Worm (Caenorhabditis elegans) whole organism, L4 larva: Measurements from ENCODE around the gene K08E7.6.

Source experiments
- F10B5.3 ChIP-seq: sonication (generic microtip); optimal IDR thresholded peaks from 2 replicates; lab custom pipeline; 2016; ENCODE audit warnings: mild to moderate bottlenecking, missing genetic modification characterization, missing compliant biosample characterization
- F49E8.2 ChIP-seq: sonication (generic microtip); optimal IDR thresholded peaks from 2 replicates; lab custom pipeline; 2016; ENCODE audit warnings: missing compliant biosample characterization, mild to moderate bottlenecking, missing genetic modification characterization, borderline replicate concordance
- T20F7.1 ChIP-seq: fragments of 200-800 bp; sonication (Bioruptor generic); optimal IDR thresholded peaks from 2 replicates; lab custom pipeline; 2018; ENCODE audit warnings: mild to moderate bottlenecking, missing genetic modification characterization, missing compliant biosample characterization
- aly-2 ChIP-seq: sonication (generic microtip); optimal IDR thresholded peaks from 2 replicates; lab custom pipeline; 2018; ENCODE audit warnings: missing biosample characterization, missing genetic modification characterization
- ceh-62 ChIP-seq: sonication (generic microtip); optimal IDR thresholded peaks from 2 replicates; lab custom pipeline; 2017; ENCODE audit warnings: missing biosample characterization, missing genetic modification characterization
- ces-1 ChIP-seq: fragments of 150-350 bp; sonication (generic microtip); optimal IDR thresholded peaks from 4 replicates; lab custom pipeline; 2014; ENCODE audit warnings: missing biosample characterization, missing genetic modification reagents, missing genetic modification characterization
- daf-16 ChIP-seq, 3 experiments: sonication (generic microtip); optimal IDR thresholded peaks; 2 replicates each; lab custom pipeline; 2016 to 2017; ENCODE audit warnings: missing genetic modification characterization in 3 of 3, missing genetic modification reagents in 3 of 3, mild to moderate bottlenecking in 2 of 3, missing compliant biosample characterization in 2 of 3, missing biosample characterization in 1 of 3, moderate library complexity in 1 of 3
- daf-19 ChIP-seq: fragments of 200-800 bp; sonication (Bioruptor generic); conservative IDR thresholded peaks from 2 replicates; pipeline ENCODE4 v1.3.6; 2022; ENCODE audit warnings: missing genetic modification characterization, missing compliant biosample characterization
- dpl-1 ChIP-seq: fragments of 150-350 bp; optimal IDR thresholded peaks from 2 replicates; lab custom pipeline; 2014; ENCODE audit warnings: missing biosample characterization, missing genetic modification reagents, missing genetic modification characterization
- egl-43 ChIP-seq: fragments of 200-800 bp; sonication (Bioruptor generic); IDR thresholded peaks from 2 replicates; pipeline ENCODE4 v1.3.6; 2022; ENCODE audit warnings: missing genetic modification reagents, missing genetic modification characterization, missing compliant biosample characterization
- hlh-11 ChIP-seq: fragments of 200-800 bp; sonication (Bioruptor generic); optimal IDR thresholded peaks from 2 replicates; lab custom pipeline; 2018; ENCODE audit warnings: mild to moderate bottlenecking, missing genetic modification characterization, missing compliant biosample characterization
- lin-1 ChIP-seq: fragments of 200-800 bp; sonication (Bioruptor generic); IDR thresholded peaks from 2 replicates; pipeline ENCODE4 v1.3.6; 2022; ENCODE audit warnings: missing genetic modification reagents, missing genetic modification characterization, missing compliant biosample characterization
- lin-15B ChIP-seq: fragments of 150-350 bp; sonication (generic microtip); optimal IDR thresholded peaks from 3 replicates; lab custom pipeline; 2014; ENCODE audit warnings: missing biosample characterization, missing genetic modification characterization
- lin-39 ChIP-seq: fragments of 150-350 bp; optimal IDR thresholded peaks from 2 replicates; lab custom pipeline; 2014; ENCODE audit warnings: missing biosample characterization, missing genetic modification reagents, missing genetic modification characterization
- madf-9 ChIP-seq: fragments of 200-800 bp; sonication (Bioruptor generic); conservative IDR thresholded peaks from 2 replicates; pipeline ENCODE4 v1.3.6; 2022; ENCODE audit warnings: missing genetic modification reagents, missing genetic modification characterization, missing compliant biosample characterization
- mdl-1 ChIP-seq, 2 experiments: fragments of 150-350 bp in 1 of 2; sonication (generic microtip) in 1 of 2; optimal IDR thresholded peaks; 2 replicates each; lab custom pipeline; 2014 to 2017; ENCODE audit warnings: missing biosample characterization in 2 of 2, missing genetic modification characterization in 2 of 2
- mep-1 ChIP-seq: fragments of 150-350 bp; sonication (generic microtip); optimal IDR thresholded peaks from 3 replicates; lab custom pipeline; 2014; ENCODE audit warnings: missing biosample characterization, missing genetic modification characterization
- mes-2 ChIP-seq: sonication (generic microtip); optimal IDR thresholded peaks from 2 replicates; lab custom pipeline; 2016; ENCODE audit warnings: missing genotype, mild to moderate bottlenecking, missing genetic modification characterization, missing compliant biosample characterization; ENCODE audit not compliant: poor library complexity, severe bottlenecking
- mxl-3 ChIP-seq: fragments of 200-800 bp; sonication (Bioruptor generic); optimal IDR thresholded peaks from 2 replicates; lab custom pipeline; 2018; ENCODE audit warnings: mild to moderate bottlenecking, missing genetic modification characterization, missing compliant biosample characterization
- nhr-10 ChIP-seq: fragments of 150-350 bp; optimal IDR thresholded peaks from 2 replicates; lab custom pipeline; 2014; ENCODE audit warnings: missing biosample characterization, missing genetic modification characterization
- nhr-237 ChIP-seq: sonication (generic microtip); optimal IDR thresholded peaks from 2 replicates; lab custom pipeline; 2017; ENCODE audit warnings: missing biosample characterization, missing genetic modification characterization
- nhr-28 ChIP-seq: fragments of 150-350 bp; optimal IDR thresholded peaks from 2 replicates; lab custom pipeline; 2014; ENCODE audit warnings: missing biosample characterization, missing genetic modification characterization
- nhr-42 ChIP-seq: fragments of 200-800 bp; sonication (Bioruptor generic); IDR thresholded peaks from 2 replicates; pipeline ENCODE4 v1.3.6; 2022; ENCODE audit warnings: missing genetic modification characterization, missing compliant biosample characterization
- nhr-77 ChIP-seq: fragments of 150-350 bp; optimal IDR thresholded peaks from 2 replicates; lab custom pipeline; 2014; ENCODE audit warnings: missing biosample characterization, missing genetic modification characterization
- php-3 ChIP-seq: fragments of 200-800 bp; sonication (Bioruptor generic); IDR thresholded peaks from 2 replicates; pipeline ENCODE4 v1.3.6; 2022; ENCODE audit warnings: missing genetic modification reagents, missing genetic modification characterization, missing compliant biosample characterization
- skn-1 ChIP-seq: fragments of 150-350 bp; optimal IDR thresholded peaks from 2 replicates; lab custom pipeline; 2014; ENCODE audit warnings: missing biosample characterization, missing genetic modification characterization
- snpc-1.2 ChIP-seq: fragments of 200-800 bp; sonication (Bioruptor generic); IDR thresholded peaks from 2 replicates; pipeline ENCODE4 v1.3.6; 2022; ENCODE audit warnings: missing genetic modification reagents, missing genetic modification characterization, missing compliant biosample characterization
- snpc-4 ChIP-seq: fragments of 150-350 bp; optimal IDR thresholded peaks from 2 replicates; lab custom pipeline; 2014; ENCODE audit warnings: missing biosample characterization, missing genetic modification characterization
- tag-97 ChIP-seq: fragments of 200-800 bp; sonication (Bioruptor generic); IDR thresholded peaks from 2 replicates; pipeline ENCODE4 v1.3.6; 2022; ENCODE audit warnings: missing genetic modification characterization, missing compliant biosample characterization
- unc-39 ChIP-seq: sonication (generic microtip); optimal IDR thresholded peaks from 2 replicates; lab custom pipeline; 2017; ENCODE audit warnings: missing biosample characterization, missing genetic modification characterization
- zfp-3 ChIP-seq: fragments of 200-800 bp; sonication (Bioruptor generic); conservative IDR thresholded peaks from 2 replicates; pipeline ENCODE4 v1.3.6; 2022; ENCODE audit warnings: missing genetic modification reagents, missing genetic modification characterization, missing compliant biosample characterization
- zip-11 ChIP-seq: fragments of 200-800 bp; sonication (Bioruptor generic); IDR thresholded peaks from 2 replicates; pipeline ENCODE4 v1.3.6; 2022; ENCODE audit warnings: missing genetic modification characterization, missing compliant biosample characterization
- zip-2 ChIP-seq: fragments of 150-350 bp; optimal IDR thresholded peaks from 2 replicates; lab custom pipeline; 2014; ENCODE audit warnings: missing biosample characterization, missing genetic modification characterization
- ztf-7 ChIP-seq: fragments of 150-350 bp; optimal IDR thresholded peaks from 2 replicates; lab custom pipeline; 2014; ENCODE audit warnings: missing biosample characterization, missing genetic modification characterization

Gene K08E7.6

ce11 chrIV:12551944-12552343 lies 29.0 kb downstream of the K08E7.6 start:
- TF ChIP-seq lin-15B (no peak), nhr-42 (GFP tag; lab: Robert Waterston, UW) (no peak), tag-97 (GFP tag; lab: Robert Waterston, UW) (no peak), F10B5.3 (no peak), skn-1 (tag; lab: Kevin White, UChicago) (no peak), snpc-4 (tag; lab: Kevin White, UChicago) (no peak), lin-39 (tag; lab: Kevin White, UChicago) (no peak), nhr-28 (tag; lab: Kevin White, UChicago) (no peak), daf-16 (GFP tag; optimal IDR thresholded peaks at IDR 0.05; lab: Kevin White, UChicago) (no peak), daf-16 (tag; optimal IDR thresholded peaks at IDR 0.05; lab: Kevin White, UChicago) (no peak), daf-19 (no peak), zip-2 (tag; lab: Kevin White, UChicago) (no peak), mep-1 (no peak), dpl-1 (GFP tag; lab: Kevin White, UChicago) (no peak), madf-9 (no peak), unc-39 (tag; lab: Kevin White, UChicago) (no peak), hlh-11 (tag; lab: Kevin White, UChicago) (no peak)

- TF ChIP-seq tag-97 (GFP tag; lab: Robert Waterston, UW), result no peak
Observed at ce11 chrIV:12549014-12549413, 31.9 kb downstream of the K08E7.6 start.

- TF ChIP-seq lin-1, result no peak
- no peak for TF ChIP-seq F49E8.2
- no peak for TF ChIP-seq aly-2 (tag; lab: Kevin White, UChicago)
- TF ChIP-seq T20F7.1, result no peak
- no peak for TF ChIP-seq ces-1
- no peak for TF ChIP-seq ztf-7 (tag; lab: Kevin White, UChicago)
- TF ChIP-seq nhr-10 (tag; lab: Kevin White, UChicago), result no peak
- TF ChIP-seq mep-1, result no peak
- TF ChIP-seq madf-9, result no peak
Observed at ce11 chrIV:12547824-12548223, 33.1 kb downstream of the K08E7.6 start, which contains the start of gene ipmk-1. Gene ipmk-1, plus strand, starts transcription at chrIV:12548124.

ce11 chrIV:12545902-12546301 lies 35.0 kb downstream of the K08E7.6 start:
- TF ChIP-seq tag-97 (GFP tag; lab: Robert Waterston, UW) (no peak), egl-43 (GFP tag; lab: Robert Waterston, UW) (no peak), snpc-1.2 (no peak), hlh-11 (tag; lab: Kevin White, UChicago) (no peak), ceh-62 (tag; lab: Kevin White, UChicago) (no peak), zfp-3 (GFP tag; lab: Robert Waterston, UW) (no peak), php-3 (GFP tag; lab: Robert Waterston, UW) (no peak), nhr-77 (tag; lab: Kevin White, UChicago) (no peak), mdl-1 (tag; optimal IDR thresholded peaks at IDR 0.05; lab: Kevin White, UChicago) (no peak), zip-11 (GFP tag; lab: Robert Waterston, UW) (no peak), nhr-237 (tag; lab: Kevin White, UChicago) (no peak)
- TF ChIP-seq, all 104 proteins: peak for 0

- TF ChIP-seq mes-2 (tag; lab: Kevin White, UChicago), result peak; percentile 27
- TF ChIP-seq nhr-77 (tag; lab: Kevin White, UChicago), result no peak
- TF ChIP-seq mxl-3 (GFP tag; lab: Kevin White, UChicago), result no peak
Observed at ce11 chrIV:12545393-12545792, 35.6 kb downstream of the K08E7.6 start.
